Fruit fly (Drosophila melanogaster) whole organism, prepupa: ENCODE measurements around the gene Dysb.

Source experiments
- Eip75B ChIP-seq: fragments of 200-800 bp; sonication (Bioruptor generic); optimal IDR thresholded peaks from 3 replicates; lab custom pipeline; 2016; ENCODE audit warnings: missing biosample characterization, missing genetic modification characterization
- Eip78C ChIP-seq: fragments of 200-800 bp; sonication (Bioruptor generic); peaks from one replicate; lab custom pipeline; 2016; ENCODE audit warnings: missing biosample characterization, missing genetic modification characterization

DNA sequence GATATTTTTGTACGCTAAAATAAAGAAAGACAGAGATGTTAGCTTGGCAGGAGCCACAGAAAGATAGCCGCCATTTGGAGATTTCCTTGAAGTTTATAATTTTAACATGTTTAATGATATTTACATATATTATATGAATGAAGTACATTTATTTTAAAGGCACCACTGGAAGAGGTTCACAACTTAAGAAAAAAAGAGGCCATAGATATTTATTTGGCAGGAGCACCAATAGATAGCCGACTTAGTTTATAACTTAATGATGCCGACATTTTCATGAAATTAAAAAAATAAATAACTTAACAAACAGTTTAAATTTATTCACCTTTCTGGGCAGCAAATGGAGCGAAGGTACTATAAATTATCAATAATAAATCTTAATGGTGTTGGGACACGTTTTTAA lies 45.5 kb upstream of the Dysb start:
- TF ChIP-seq Eip75B (no peak), Eip78C (GFP tag; lab: Kevin White, UChicago) (no peak)
